Worm (Caenorhabditis elegans) whole organism, L2 larva: ENCODE results near the gene algn-3.

Experiments used
- C34F6.9 ChIP-seq: fragments of 150-350 bp; optimal IDR thresholded peaks from 2 replicates; lab custom pipeline; 2014; ENCODE audit warnings: missing biosample characterization, missing genetic modification characterization
- F13H6.1 ChIP-seq: sonication (generic microtip); optimal IDR thresholded peaks from 2 replicates; lab custom pipeline; 2016; ENCODE audit warnings: missing genetic modification characterization, missing compliant biosample characterization
- R02D3.7 ChIP-seq: fragments of 150-350 bp; optimal IDR thresholded peaks from 2 replicates; lab custom pipeline; 2014; ENCODE audit warnings: missing biosample characterization, missing genetic modification characterization
- Y55F3AM.14 ChIP-seq: fragments of 200-800 bp; sonication (Bioruptor generic); optimal IDR thresholded peaks from 2 replicates; lab custom pipeline; 2018; ENCODE audit warnings: mild to moderate bottlenecking, missing genetic modification characterization, missing compliant biosample characterization
- ZK546.5 ChIP-seq: sonication (generic microtip); optimal IDR thresholded peaks from 2 replicates; lab custom pipeline; 2017; ENCODE audit warnings: missing biosample characterization, missing genetic modification characterization
- alr-1 ChIP-seq: fragments of 150-350 bp; optimal IDR thresholded peaks from 2 replicates; lab custom pipeline; 2014; ENCODE audit warnings: missing biosample characterization, missing genetic modification characterization
- aly-2 ChIP-seq: fragments of 150-350 bp; optimal IDR thresholded peaks from 2 replicates; lab custom pipeline; 2014; ENCODE audit warnings: missing biosample characterization, missing genetic modification characterization
- ama-1 ChIP-seq: fragments of 150-350 bp; optimal IDR thresholded peaks from 2 replicates; lab custom pipeline; 2018; ENCODE audit warnings: inconsistent platforms
- blmp-1 ChIP-seq: sonication (generic microtip); optimal IDR thresholded peaks from 2 replicates; lab custom pipeline; 2017; ENCODE audit warnings: missing genetic modification characterization, mild to moderate bottlenecking, missing compliant biosample characterization, antibody characterized with exemption, moderate library complexity; ENCODE audit not compliant: insufficient read depth
- ceh-16 ChIP-seq: fragments of 150-350 bp; optimal IDR thresholded peaks from 2 replicates; lab custom pipeline; 2014; ENCODE audit warnings: missing biosample characterization, missing genetic modification characterization
- ceh-82 ChIP-seq: fragments of 150-350 bp; optimal IDR thresholded peaks from 2 replicates; lab custom pipeline; 2014; ENCODE audit warnings: missing biosample characterization, missing genetic modification characterization
- dmd-4 ChIP-seq: sonication (generic microtip); optimal IDR thresholded peaks from 2 replicates; lab custom pipeline; 2017; ENCODE audit warnings: missing biosample characterization, missing genetic modification characterization
- egl-27 ChIP-seq: sonication (generic microtip); optimal IDR thresholded peaks from 3 replicates; lab custom pipeline; 2017; ENCODE audit warnings: missing biosample characterization, missing genetic modification reagents, missing genetic modification characterization
- elt-1 ChIP-seq: fragments of 150-350 bp; optimal IDR thresholded peaks from 2 replicates; lab custom pipeline; 2014; ENCODE audit warnings: missing biosample characterization, missing genetic modification characterization
- elt-3 ChIP-seq: sonication (generic microtip); optimal IDR thresholded peaks from 2 replicates; lab custom pipeline; 2017; ENCODE audit warnings: missing biosample characterization, missing genetic modification characterization
- lin-11 ChIP-seq: fragments of 150-350 bp; sonication (generic microtip); optimal IDR thresholded peaks from 2 replicates; lab custom pipeline; 2014; ENCODE audit warnings: missing biosample characterization, missing genetic modification characterization, inconsistent platforms, mixed read lengths
- lin-13 ChIP-seq: fragments of 150-350 bp; optimal IDR thresholded peaks from 2 replicates; lab custom pipeline; 2014; ENCODE audit warnings: missing biosample characterization, missing genetic modification reagents, missing genetic modification characterization
- lin-39 ChIP-seq: fragments of 150-350 bp; optimal IDR thresholded peaks from 2 replicates; lab custom pipeline; 2014; ENCODE audit warnings: missing biosample characterization, missing genetic modification reagents, missing genetic modification characterization
- lsy-2 ChIP-seq, 2 experiments: fragments of 150-350 bp in 1 of 2; sonication (generic microtip) in 1 of 2; optimal IDR thresholded peaks; 2 replicates each; lab custom pipeline; 2014 to 2017; ENCODE audit warnings: missing biosample characterization in 2 of 2, missing genetic modification characterization in 2 of 2
- mab-5 ChIP-seq: fragments of 150-350 bp; optimal IDR thresholded peaks from 2 replicates; lab custom pipeline; 2014; ENCODE audit warnings: missing biosample characterization, missing genetic modification characterization
- mbf-1 ChIP-seq: sonication (generic microtip); optimal IDR thresholded peaks from 2 replicates; lab custom pipeline; 2017; ENCODE audit warnings: missing biosample characterization, missing genetic modification characterization
- nhr-10 ChIP-seq: sonication (generic microtip); optimal IDR thresholded peaks from 2 replicates; lab custom pipeline; 2017; ENCODE audit warnings: missing biosample characterization, missing genetic modification characterization
- nhr-11 ChIP-seq: fragments of 150-350 bp; optimal IDR thresholded peaks from 2 replicates; lab custom pipeline; 2014; ENCODE audit warnings: missing biosample characterization, missing genetic modification characterization
- nhr-12 ChIP-seq: fragments of 150-350 bp; optimal IDR thresholded peaks from 2 replicates; lab custom pipeline; 2014; ENCODE audit warnings: missing biosample characterization, missing genetic modification characterization
- nhr-129 ChIP-seq: fragments of 150-350 bp; optimal IDR thresholded peaks from 2 replicates; lab custom pipeline; 2014; ENCODE audit warnings: missing biosample characterization, missing genetic modification characterization
- nhr-21 ChIP-seq: fragments of 150-350 bp; optimal IDR thresholded peaks from 2 replicates; lab custom pipeline; 2014; ENCODE audit warnings: missing biosample characterization, missing genetic modification characterization
- nhr-23 ChIP-seq: fragments of 150-350 bp; optimal IDR thresholded peaks from 2 replicates; lab custom pipeline; 2014; ENCODE audit warnings: missing biosample characterization, missing genetic modification reagents, missing genetic modification characterization
- nhr-237 ChIP-seq: fragments of 150-350 bp; optimal IDR thresholded peaks from 2 replicates; lab custom pipeline; 2014; ENCODE audit warnings: missing biosample characterization, missing genetic modification characterization
- nhr-25 ChIP-seq: fragments of 150-350 bp; sonication (generic microtip); optimal IDR thresholded peaks from 3 replicates; lab custom pipeline; 2014; ENCODE audit warnings: missing biosample characterization, missing genetic modification characterization
- nhr-77 ChIP-seq: fragments of 150-350 bp; optimal IDR thresholded peaks from 2 replicates; lab custom pipeline; 2014; ENCODE audit warnings: missing biosample characterization, missing genetic modification characterization
- peb-1 ChIP-seq: fragments of 150-350 bp; optimal IDR thresholded peaks from 2 replicates; lab custom pipeline; 2014; ENCODE audit warnings: missing biosample characterization, missing genetic modification characterization
- skn-1 ChIP-seq: sonication (generic microtip); optimal IDR thresholded peaks from 2 replicates; lab custom pipeline; 2017; ENCODE audit warnings: missing biosample characterization, missing genetic modification characterization
- sma-3 ChIP-seq: sonication (generic microtip); optimal IDR thresholded peaks from 2 replicates; lab custom pipeline; 2016; ENCODE audit warnings: missing genetic modification reagents, missing genetic modification characterization, missing compliant biosample characterization
- sma-9 ChIP-seq, 2 experiments: fragments of 150-350 bp in 1 of 2; sonication (generic microtip) in 1 of 2; optimal IDR thresholded peaks; 2 replicates each; lab custom pipeline; 2014 to 2016; ENCODE audit warnings: missing genetic modification characterization in 2 of 2, mild to moderate bottlenecking in 1 of 2, missing biosample characterization in 1 of 2, missing compliant biosample characterization in 1 of 2, missing genetic modification reagents in 1 of 2, moderate library complexity in 1 of 2
- snpc-4 ChIP-seq: fragments of 150-350 bp; optimal IDR thresholded peaks from 2 replicates; lab custom pipeline; 2014; ENCODE audit warnings: missing biosample characterization, missing genetic modification characterization
- unc-39 ChIP-seq: fragments of 150-350 bp; optimal IDR thresholded peaks from 2 replicates; lab custom pipeline; 2014; ENCODE audit warnings: missing biosample characterization, missing genetic modification characterization
- zag-1 ChIP-seq: fragments of 150-350 bp; optimal IDR thresholded peaks from 2 replicates; lab custom pipeline; 2014; ENCODE audit warnings: missing biosample characterization, missing genetic modification characterization
- ztf-1 ChIP-seq: fragments of 200-800 bp; sonication (Bioruptor generic); conservative IDR thresholded peaks from 2 replicates; pipeline ENCODE4 v1.3.6; 2022; ENCODE audit warnings: missing genetic modification characterization, missing compliant biosample characterization
- ztf-4 ChIP-seq: fragments of 150-350 bp; optimal IDR thresholded peaks from 2 replicates; lab custom pipeline; 2014; ENCODE audit warnings: missing biosample characterization, missing genetic modification characterization

Gene algn-3

DNA sequence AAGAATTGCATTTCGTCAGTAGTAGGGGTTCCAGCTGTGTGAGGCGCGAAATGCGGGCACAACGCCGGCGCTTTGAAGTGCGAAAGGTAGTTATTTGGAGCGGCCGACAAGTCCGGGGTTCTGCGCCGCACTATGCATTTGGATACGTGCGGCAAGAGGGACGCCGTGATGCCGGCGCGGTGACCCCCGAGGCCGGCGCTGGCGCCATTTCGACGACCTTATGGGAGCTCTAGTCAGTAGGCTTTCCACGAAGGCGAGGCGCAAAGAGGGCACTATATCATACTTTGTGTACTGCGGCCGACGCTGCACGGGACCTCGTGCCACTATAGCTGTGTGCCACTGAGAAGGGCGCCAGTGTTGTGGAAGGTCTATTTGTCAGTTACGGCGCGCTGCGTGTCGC lies 35.8 kb downstream of the algn-3 start:
- TF ChIP-seq nhr-21 (tag; lab: Kevin White, UChicago) (no peak), sma-3 (no peak), nhr-23 (tag; lab: Kevin White, UChicago) (no peak), Y55F3AM.14 (GFP tag; lab: Kevin White, UChicago) (no peak), ama-1 (lab: Kevin White, UChicago) (no peak), egl-27 (tag; lab: Kevin White, UChicago) (no peak), nhr-237 (tag; lab: Kevin White, UChicago) (no peak), snpc-4 (no peak)

DNA sequence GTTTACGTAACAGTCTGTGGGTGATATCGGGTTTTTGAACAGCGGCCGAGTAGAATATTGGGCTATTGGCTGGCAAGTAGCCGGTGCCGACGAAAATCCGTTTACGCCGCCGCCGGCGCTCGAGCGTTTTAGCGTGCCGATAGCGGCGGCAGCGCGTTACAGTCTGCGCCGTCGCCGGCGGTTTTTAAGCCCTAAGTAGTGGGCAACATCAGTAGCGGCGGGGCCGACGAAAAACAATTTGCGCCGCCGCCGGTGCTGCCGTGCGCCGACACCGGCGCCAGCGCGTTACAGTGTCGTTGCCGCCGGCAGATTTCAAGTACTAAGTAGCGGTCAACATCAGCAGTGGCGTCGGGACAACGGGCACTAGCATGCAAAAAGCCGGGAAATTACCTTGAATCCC lies 36.8 kb downstream of the algn-3 start:
- TF ChIP-seq C34F6.9 (tag; lab: Kevin White, UChicago): no peak
- TF ChIP-seq, all 48 proteins: peak for 0

DNA sequence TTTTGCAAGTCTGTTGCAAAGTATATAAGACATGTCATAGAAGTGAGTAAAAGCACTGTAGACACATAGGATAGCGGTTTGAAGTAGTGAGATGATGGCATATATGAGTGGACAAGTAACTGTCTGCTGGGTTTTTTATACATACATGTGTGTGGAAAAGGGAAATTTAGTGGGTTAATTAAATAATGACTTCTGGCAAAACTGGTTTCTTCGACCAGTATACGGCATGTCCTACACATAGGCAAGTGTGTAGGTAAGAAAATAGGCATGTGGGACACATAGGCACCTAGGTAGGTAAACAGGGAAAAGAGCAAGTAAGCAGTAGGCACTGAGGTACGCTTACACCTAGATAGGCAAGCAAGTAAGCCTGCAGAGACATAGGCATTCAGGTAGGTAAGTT lies 38.0 kb downstream of the algn-3 start, which contains the start of gene col-87:
TSS of gene col-87 (minus strand) at position 101 of the 400 bp plus-strand sequence.
- TF ChIP-seq ztf-1 (GFP tag; lab: Robert Waterston, UW) (no peak), mbf-1 (tag; lab: Kevin White, UChicago) (no peak), egl-27 (tag; lab: Kevin White, UChicago) (no peak), skn-1 (tag; lab: Kevin White, UChicago) (no peak)

DNA sequence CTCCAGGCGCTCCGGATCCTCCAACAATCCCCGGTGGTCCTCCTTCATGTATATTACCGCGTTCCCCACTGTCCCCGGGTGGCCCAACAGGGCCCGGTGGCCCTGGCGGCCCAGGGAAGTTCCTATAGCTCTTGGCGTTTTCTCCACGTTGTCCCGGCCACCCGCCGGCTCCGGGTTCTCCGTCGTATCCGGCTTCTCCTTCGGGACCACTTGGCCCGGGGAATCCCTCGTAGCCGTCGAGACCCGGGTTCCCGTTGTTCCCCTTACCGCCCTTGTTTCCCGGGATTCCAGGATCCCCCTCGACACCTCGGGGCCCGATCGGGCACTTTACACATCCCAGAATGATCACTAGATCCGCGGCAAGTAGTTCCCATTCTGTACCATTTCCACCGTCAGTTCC lies 41.5 kb downstream of the algn-3 start:
- TF ChIP-seq nhr-129 (tag; lab: Kevin White, UChicago) (no peak), lin-39 (no peak), ceh-16 (tag; lab: Kevin White, UChicago) (no peak), C34F6.9 (tag; lab: Kevin White, UChicago) (no peak)

DNA sequence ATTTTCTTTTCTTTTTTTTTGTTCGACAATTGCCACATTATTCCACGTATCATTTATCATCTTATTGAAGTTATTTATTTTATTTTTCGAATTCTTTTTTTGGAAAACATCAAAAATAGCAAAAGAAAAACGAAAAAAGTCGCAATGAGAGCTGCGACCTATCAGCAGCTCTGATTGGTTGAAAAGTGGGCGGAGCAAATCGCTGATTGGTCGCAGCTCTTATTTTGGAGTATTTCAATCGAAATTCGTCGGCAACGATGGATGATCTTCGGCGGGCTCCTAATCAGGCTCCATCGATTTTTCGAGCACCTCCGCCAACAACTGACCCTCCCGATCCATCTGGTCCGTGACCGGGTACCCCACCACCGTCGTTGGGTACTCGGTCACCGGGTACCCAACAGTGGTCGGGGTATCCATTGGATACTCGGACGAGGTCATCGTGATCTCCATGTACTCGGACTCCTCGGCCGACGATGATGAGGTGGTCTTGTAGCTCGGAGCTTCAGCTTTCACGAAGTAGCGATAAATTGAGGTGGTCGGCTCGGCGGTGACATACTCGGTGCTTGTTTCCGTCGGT lies 42.7 kb downstream of the algn-3 start:
- TF ChIP-seq nhr-129 (tag; lab: Kevin White, UChicago) (no peak), nhr-21 (tag; lab: Kevin White, UChicago) (no peak), nhr-25 (tag; lab: Kevin White, UChicago) (no peak), F13H6.1 (tag; lab: Kevin White, UChicago) (no peak), R02D3.7 (tag; lab: Kevin White, UChicago) (no peak), C34F6.9 (tag; lab: Kevin White, UChicago) (no peak), sma-3 (no peak), lin-13 (GFP tag; lab: Kevin White, UChicago) (no peak), nhr-237 (tag; lab: Kevin White, UChicago) (no peak), nhr-77 (no peak), nhr-11 (tag; lab: Kevin White, UChicago) (no peak), blmp-1 (tag; lab: Kevin White, UChicago) (no peak), ztf-4 (no peak), elt-3 (tag; lab: Kevin White, UChicago) (no peak), mab-5 (no peak), zag-1 (no peak)

DNA sequence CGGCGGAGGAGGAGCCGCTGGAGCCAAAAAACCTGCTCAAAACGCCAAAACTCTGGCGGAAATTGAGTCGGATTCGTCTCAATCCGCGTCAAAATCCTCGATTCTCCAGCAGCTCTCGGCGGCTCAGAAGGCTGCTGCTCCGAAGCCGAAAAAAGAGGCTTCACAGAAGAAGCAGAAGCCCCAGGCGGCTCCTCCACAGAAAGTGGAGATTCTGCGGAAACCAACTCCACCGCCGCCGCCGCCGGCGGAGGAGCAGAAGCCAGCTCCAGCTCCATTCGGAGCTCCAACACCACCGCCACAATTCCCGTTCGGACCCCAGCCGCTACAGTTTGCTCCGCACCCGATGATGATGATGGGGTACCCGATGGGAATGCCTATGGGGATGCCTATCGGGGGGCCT lies 45.7 kb downstream of the algn-3 start:
- no peak for TF ChIP-seq nhr-25 (tag; lab: Kevin White, UChicago)
- no peak for TF ChIP-seq blmp-1 (tag; lab: Kevin White, UChicago)
- no peak for TF ChIP-seq nhr-12 (tag; lab: Kevin White, UChicago)

DNA sequence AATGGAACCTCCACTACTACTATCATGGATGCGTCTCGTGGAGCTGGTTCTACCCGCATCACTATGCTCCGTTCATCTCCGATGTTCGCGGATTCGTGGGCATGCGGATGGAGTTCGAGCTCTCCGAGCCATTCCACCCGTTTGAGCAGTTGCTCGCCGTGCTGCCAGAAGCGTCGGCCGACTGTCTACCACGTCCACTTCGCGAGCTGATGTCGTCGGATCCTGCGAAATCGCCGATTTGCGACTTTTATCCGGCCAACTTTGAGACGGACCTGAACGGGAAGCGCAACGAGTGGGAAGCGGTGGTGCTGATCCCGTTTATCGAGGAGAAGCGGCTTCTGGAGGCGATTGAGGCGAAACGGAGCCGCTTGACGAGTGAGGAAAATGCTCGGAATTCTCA lies 54.8 kb downstream of the algn-3 start:
- TF ChIP-seq nhr-237 (tag; lab: Kevin White, UChicago) (no peak), ceh-82 (no peak), ZK546.5 (no peak), nhr-21 (tag; lab: Kevin White, UChicago) (no peak), lsy-2 (tag; optimal IDR thresholded peaks at IDR 0.05; lab: Kevin White, UChicago) (no peak), dmd-4 (no peak), nhr-25 (tag; lab: Kevin White, UChicago) (no peak), peb-1 (no peak), sma-9 (GFP tag; optimal IDR thresholded peaks at IDR 0.05; lab: Kevin White, UChicago) (no peak), sma-9 (tag; optimal IDR thresholded peaks at IDR 0.05; lab: Kevin White, UChicago) (no peak), elt-1 (no peak), nhr-10 (tag; lab: Kevin White, UChicago) (no peak), unc-39 (tag; lab: Kevin White, UChicago) (no peak), skn-1 (tag; lab: Kevin White, UChicago) (no peak), aly-2 (no peak), nhr-23 (tag; lab: Kevin White, UChicago) (no peak), nhr-129 (tag; lab: Kevin White, UChicago) (no peak), alr-1 (tag; lab: Kevin White, UChicago) (no peak), lin-11 (tag; lab: Kevin White, UChicago) (no peak), egl-27 (tag; lab: Kevin White, UChicago) (no peak)
